Worm (Caenorhabditis elegans) whole organism, young adult: ENCODE results near the gene srg-20.

Experiments used
- B0019.2 ChIP-seq: fragments of 200-800 bp; sonication (Bioruptor generic); conservative IDR thresholded peaks from 2 replicates; pipeline ENCODE4 v1.3.6; 2022; ENCODE audit warnings: missing genetic modification reagents, missing genetic modification characterization, missing compliant biosample characterization
- B0035.1 ChIP-seq: sonication (generic microtip); optimal IDR thresholded peaks from 2 replicates; lab custom pipeline; 2016; ENCODE audit warnings: missing genetic modification characterization, mild to moderate bottlenecking, missing compliant biosample characterization, missing genotype, missing genetic modification reagents
- K11D2.4 ChIP-seq: fragments of 200-800 bp; sonication (Bioruptor generic); IDR thresholded peaks from 2 replicates; pipeline ENCODE4 v1.3.6; 2022; ENCODE audit warnings: missing genetic modification reagents, missing genetic modification characterization, missing compliant biosample characterization
- Y56A3A.18 ChIP-seq: fragments of 200-800 bp; sonication (Bioruptor generic); IDR thresholded peaks from 2 replicates; pipeline ENCODE4 v1.3.6; 2022; ENCODE audit warnings: missing genetic modification reagents, missing genetic modification characterization, missing compliant biosample characterization
- Y67H2A.10 ChIP-seq: fragments of 200-800 bp; sonication (Bioruptor generic); conservative IDR thresholded peaks from 2 replicates; pipeline ENCODE4 v1.3.6; 2022; ENCODE audit warnings: missing genetic modification reagents, missing genetic modification characterization, missing compliant biosample characterization
- ama-1 ChIP-seq, 3 experiments: fragments of 150-350 bp in 1 of 3; sonication (generic microtip) in 2 of 3; optimal IDR thresholded peaks; 2 replicates each; lab custom pipeline; 2014 to 2018; ENCODE audit warnings: missing biosample characterization in 2 of 3, missing genetic modification characterization in 2 of 3, missing genetic modification reagents in 2 of 3
- aptf-3 ChIP-seq: fragments of 200-800 bp; sonication (Bioruptor generic); IDR thresholded peaks from 2 replicates; pipeline ENCODE4 v1.3.6; 2022; ENCODE audit warnings: missing genetic modification characterization, missing compliant biosample characterization
- atf-7 ChIP-seq: sonication (generic microtip); optimal IDR thresholded peaks from 2 replicates; lab custom pipeline; 2017; ENCODE audit warnings: mild to moderate bottlenecking, missing genetic modification characterization, missing compliant biosample characterization
- bed-2 ChIP-seq: fragments of 200-800 bp; sonication (Bioruptor generic); IDR thresholded peaks from 2 replicates; pipeline ENCODE4 v1.3.6; 2022; ENCODE audit warnings: missing genetic modification reagents, missing genetic modification characterization, missing compliant biosample characterization
- ceh-40 ChIP-seq: fragments of 200-800 bp; sonication (Bioruptor generic); IDR thresholded peaks from 2 replicates; pipeline ENCODE4 v1.3.6; 2022; ENCODE audit warnings: missing genetic modification characterization, missing compliant biosample characterization
- ceh-58 ChIP-seq: fragments of 200-800 bp; sonication (Bioruptor generic); IDR thresholded peaks from 2 replicates; pipeline ENCODE4 v1.3.6; 2022; ENCODE audit warnings: missing genetic modification characterization, missing compliant biosample characterization
- die-1 ChIP-seq: sonication (generic microtip); optimal IDR thresholded peaks from 2 replicates; lab custom pipeline; 2016; ENCODE audit warnings: missing genotype, mild to moderate bottlenecking, missing genetic modification characterization, missing compliant biosample characterization
- dox-1 ChIP-seq: fragments of 200-800 bp; sonication (Bioruptor generic); IDR thresholded peaks from 2 replicates; pipeline ENCODE4 v1.3.6; 2022; ENCODE audit warnings: missing genetic modification reagents, missing genetic modification characterization, missing compliant biosample characterization
- egrh-3 ChIP-seq: fragments of 200-800 bp; sonication (Bioruptor generic); IDR thresholded peaks from 2 replicates; pipeline ENCODE4 v1.3.6; 2022; ENCODE audit warnings: missing genetic modification reagents, missing genetic modification characterization, missing compliant biosample characterization
- him-1 ChIP-seq: sonication (generic microtip); optimal IDR thresholded peaks from 2 replicates; lab custom pipeline; 2016; ENCODE audit warnings: missing genotype, missing genetic modification reagents, missing genetic modification characterization, missing compliant biosample characterization
- hlh-12 ChIP-seq: sonication (generic microtip); optimal IDR thresholded peaks from 2 replicates; lab custom pipeline; 2016; ENCODE audit warnings: missing genetic modification characterization, missing compliant biosample characterization
- lag-1 ChIP-seq: fragments of 200-800 bp; sonication (Bioruptor generic); IDR thresholded peaks from 2 replicates; pipeline ENCODE4 v1.3.6; 2022; ENCODE audit warnings: missing genetic modification reagents, missing genetic modification characterization, missing compliant biosample characterization
- lin-35 ChIP-seq, 3 experiments: fragments of 150-350 bp in 2 of 3; sonication (generic microtip) in 1 of 3; optimal IDR thresholded peaks; 2 replicates each; lab custom pipeline; 2014 to 2018; ENCODE audit warnings: missing biosample characterization in 3 of 3, missing genetic modification characterization in 3 of 3, missing genetic modification reagents in 3 of 3
- lin-54 ChIP-seq: fragments of 200-800 bp; sonication (Bioruptor generic); optimal IDR thresholded peaks from 2 replicates; lab custom pipeline; 2018; ENCODE audit warnings: mild to moderate bottlenecking, missing genetic modification characterization, missing compliant biosample characterization
- lir-1 ChIP-seq: fragments of 200-800 bp; sonication (Bioruptor generic); conservative IDR thresholded peaks from 2 replicates; pipeline ENCODE4 v1.3.6; 2022; ENCODE audit warnings: missing genetic modification reagents, missing genetic modification characterization, missing compliant biosample characterization
- madf-10 ChIP-seq: sonication (generic microtip); optimal IDR thresholded peaks from 2 replicates; lab custom pipeline; 2016; ENCODE audit warnings: mild to moderate bottlenecking, missing genetic modification characterization, missing compliant biosample characterization
- madf-8 ChIP-seq: fragments of 200-800 bp; sonication (Bioruptor generic); conservative IDR thresholded peaks from 2 replicates; pipeline ENCODE4 v1.3.6; 2022; ENCODE audit warnings: missing genetic modification reagents, missing genetic modification characterization, missing compliant biosample characterization
- mes-4 ChIP-seq: sonication (generic microtip); optimal IDR thresholded peaks from 2 replicates; lab custom pipeline; 2016; ENCODE audit warnings: missing genotype, missing genetic modification characterization, missing compliant biosample characterization
- nfyb-1 ChIP-seq: fragments of 200-800 bp; sonication (Bioruptor generic); IDR thresholded peaks from 2 replicates; pipeline ENCODE4 v1.3.6; 2022; ENCODE audit warnings: missing genetic modification reagents, missing genetic modification characterization, missing compliant biosample characterization
- nhr-27 ChIP-seq: fragments of 200-800 bp; sonication (Bioruptor generic); optimal IDR thresholded peaks from 2 replicates; lab custom pipeline; 2018; ENCODE audit warnings: mild to moderate bottlenecking, missing genetic modification characterization, moderate library complexity, missing compliant biosample characterization
- rec-8 ChIP-seq, 2 experiments: sonication (generic microtip); optimal IDR thresholded peaks; 2 replicates each; lab custom pipeline; 2016; ENCODE audit warnings: mild to moderate bottlenecking in 2 of 2, missing genetic modification characterization in 2 of 2, missing genetic modification reagents in 2 of 2, missing genotype in 2 of 2, missing biosample characterization in 1 of 2, missing compliant biosample characterization in 1 of 2, moderate library complexity in 1 of 2
- rpc-1 ChIP-seq, 2 experiments: fragments of 150-350 bp in 1 of 2; sonication (generic microtip) in 1 of 2; optimal IDR thresholded peaks; 2 replicates each; lab custom pipeline; 2014 to 2018; ENCODE audit warnings: missing biosample characterization in 1 of 2, missing genetic modification characterization in 1 of 2, missing genetic modification reagents in 1 of 2, missing genotype in 1 of 2
- sea-2 ChIP-seq: fragments of 200-800 bp; sonication (Bioruptor generic); IDR thresholded peaks from 2 replicates; pipeline ENCODE4 v1.3.6; 2022; ENCODE audit warnings: missing genetic modification characterization, missing compliant biosample characterization
- snpc-1.3 ChIP-seq: sonication (generic microtip); optimal IDR thresholded peaks from 2 replicates; lab custom pipeline; 2017; ENCODE audit warnings: missing genetic modification characterization, mild to moderate bottlenecking, missing compliant biosample characterization, antibody characterized with exemption, moderate library complexity, missing genotype, missing genetic modification reagents; ENCODE audit not compliant: insufficient read depth
- snpc-3.4 ChIP-seq: sonication (generic microtip); optimal IDR thresholded peaks from 2 replicates; lab custom pipeline; 2017; ENCODE audit warnings: missing genetic modification characterization, mild to moderate bottlenecking, missing compliant biosample characterization, antibody characterized with exemption, moderate library complexity, missing genotype, missing genetic modification reagents
- snpc-4 ChIP-seq, 5 experiments: fragments of 150-350 bp in 1 of 5; sonication (generic microtip) in 4 of 5; optimal IDR thresholded peaks; 2 replicates each; lab custom pipeline; 2014 to 2018; ENCODE audit warnings: missing genetic modification characterization in 5 of 5, missing biosample characterization in 3 of 5, antibody characterized with exemption in 2 of 5, mild to moderate bottlenecking in 2 of 5, missing compliant biosample characterization in 2 of 5, missing genotype in 2 of 5, moderate library complexity in 2 of 5, missing genetic modification reagents in 1 of 5
- unc-130 ChIP-seq: sonication (generic microtip); optimal IDR thresholded peaks from 2 replicates; lab custom pipeline; 2016; ENCODE audit warnings: missing genetic modification reagents, missing genetic modification characterization, missing compliant biosample characterization
- unc-62 ChIP-seq: fragments of 150-350 bp; optimal IDR thresholded peaks from 2 replicates; lab custom pipeline; 2014; ENCODE audit warnings: missing biosample characterization, missing genetic modification reagents, missing genetic modification characterization
- zfh-2 ChIP-seq: fragments of 200-800 bp; sonication (Bioruptor generic); conservative IDR thresholded peaks from 2 replicates; pipeline ENCODE4 v1.3.6; 2022; ENCODE audit warnings: missing genetic modification reagents, missing genetic modification characterization, missing compliant biosample characterization
- zim-3 ChIP-seq: sonication (generic microtip); optimal IDR thresholded peaks from 2 replicates; lab custom pipeline; 2017; ENCODE audit warnings: mild to moderate bottlenecking, missing genetic modification characterization, moderate library complexity, missing compliant biosample characterization
- ztf-3 ChIP-seq: fragments of 200-800 bp; sonication (Bioruptor generic); optimal IDR thresholded peaks from 2 replicates; lab custom pipeline; 2018; ENCODE audit warnings: mild to moderate bottlenecking, missing genetic modification characterization, missing compliant biosample characterization
- ztf-6 ChIP-seq: fragments of 200-800 bp; sonication (Bioruptor generic); IDR thresholded peaks from 2 replicates; pipeline ENCODE4 v1.3.6; 2022; ENCODE audit warnings: missing genetic modification reagents, missing genetic modification characterization, missing compliant biosample characterization

srg-20 gene

DNA sequence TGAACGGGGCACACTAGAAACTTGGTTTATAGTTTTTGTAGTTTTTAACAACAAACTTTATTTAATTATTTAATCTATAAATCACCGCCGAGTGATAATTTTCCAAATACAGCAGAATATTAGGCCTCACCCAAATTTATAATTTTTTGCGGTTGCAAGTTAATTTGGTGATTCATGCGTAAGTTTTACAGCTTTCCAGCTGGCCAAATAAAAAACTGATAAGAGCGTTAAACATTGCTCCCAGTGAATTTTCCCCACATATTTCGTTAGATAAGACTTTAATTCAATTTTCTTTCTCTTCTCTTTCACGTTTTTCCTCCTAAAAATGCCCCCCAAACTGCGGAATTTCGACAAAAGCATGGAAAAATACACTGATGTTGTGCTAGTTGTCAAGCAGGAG, 35.0 kb upstream of the srg-20 start, which contains the start of gene bath-47:
Gene bath-47 (plus strand): TSS at position 305 of the 400 bp plus-strand sequence.
- TF ChIP-seq him-1 (tag; lab: Kevin White, UChicago) (no peak), B0035.1 (tag; lab: Kevin White, UChicago) (no peak)

DNA sequence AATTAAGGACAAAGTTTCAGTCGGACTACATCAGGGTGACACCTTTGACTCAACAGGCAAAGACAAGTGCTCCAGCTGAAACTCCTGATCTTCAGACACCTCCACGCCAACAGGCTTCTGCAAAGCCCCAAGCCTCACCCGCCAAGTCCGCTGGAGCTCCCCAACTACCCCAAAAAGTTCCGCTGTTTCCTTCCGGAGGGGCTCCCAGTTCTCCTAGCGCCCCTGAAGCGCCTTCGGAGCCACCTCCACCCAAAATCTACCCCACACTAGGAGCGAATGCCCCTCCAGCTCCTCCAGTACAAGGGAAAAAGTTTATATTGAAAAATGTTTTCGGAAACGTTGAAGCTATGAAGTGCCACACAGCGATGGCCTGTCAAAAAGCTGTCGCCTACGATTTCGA, 33.4 kb upstream of the srg-20 start:
- TF ChIP-seq zfh-2: peak; percentile 69
- peak; percentile 50; the same call in 1 of the 2 replicates for TF ChIP-seq egrh-3
- no peak for TF ChIP-seq Y56A3A.18
- TF ChIP-seq lir-1 (GFP tag; lab: Robert Waterston, UW): no peak
- TF ChIP-seq snpc-3.4 (tag; lab: Kevin White, UChicago): no peak
- TF ChIP-seq unc-130 (GFP tag; lab: Kevin White, UChicago): no peak
- no peak for TF ChIP-seq nhr-27 (tag; lab: Kevin White, UChicago)
- no peak for TF ChIP-seq bed-2 (GFP tag; lab: Robert Waterston, UW)
- TF ChIP-seq ceh-40 (GFP tag; lab: Robert Waterston, UW): no peak
- no peak for TF ChIP-seq lin-54 (GFP tag; lab: Kevin White, UChicago)
- TF ChIP-seq ztf-6 (GFP tag; lab: Robert Waterston, UW): no peak
- TF ChIP-seq mes-4 (tag; lab: Kevin White, UChicago): no peak
- TF ChIP-seq lin-35 (GFP tag; optimal IDR thresholded peaks at IDR 0.05; lab: Kevin White, UChicago): no peak

DNA sequence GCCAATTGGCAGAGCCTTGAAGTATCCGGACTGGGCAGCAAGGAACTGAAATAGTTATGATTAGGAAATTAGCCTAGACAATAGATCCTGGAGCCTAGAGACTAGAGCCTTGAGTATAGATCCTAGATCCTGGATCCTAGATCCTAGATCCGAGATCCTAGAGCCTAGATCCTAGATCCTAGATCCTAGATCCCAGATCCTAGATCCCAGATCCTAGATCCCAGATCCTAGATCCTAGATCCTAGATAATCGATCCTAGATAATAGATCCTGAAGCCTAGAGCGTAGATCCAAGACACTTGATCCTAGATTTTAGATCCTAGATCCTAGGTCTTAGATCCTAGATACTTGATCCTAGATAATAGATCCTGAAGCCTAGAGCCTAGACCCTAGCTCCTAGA, 31.5 kb upstream of the srg-20 start:
- TF ChIP-seq sea-2 (GFP tag; lab: Robert Waterston, UW): no peak
- no peak for TF ChIP-seq madf-8 (GFP tag; lab: Robert Waterston, UW)
- TF ChIP-seq B0019.2 (GFP tag; lab: Robert Waterston, UW): no peak
- no peak for TF ChIP-seq rec-8 (tag; optimal IDR thresholded peaks at IDR 0.05; lab: Kevin White, UChicago)
- TF ChIP-seq ztf-3: no peak
- no peak for TF ChIP-seq die-1 (tag; lab: Kevin White, UChicago)
- TF ChIP-seq egrh-3: no peak
- no peak for TF ChIP-seq zim-3
- no peak for TF ChIP-seq hlh-12 (tag; lab: Kevin White, UChicago)
- TF ChIP-seq unc-62 (GFP tag; lab: Kevin White, UChicago): no peak
- TF ChIP-seq rpc-1 (optimal IDR thresholded peaks at IDR 0.05; lab: Kevin White, UChicago): no peak
- no peak for TF ChIP-seq rpc-1 (tag; optimal IDR thresholded peaks at IDR 0.05; lab: Kevin White, UChicago)
- no peak for TF ChIP-seq lin-35 (GFP tag; optimal IDR thresholded peaks at IDR 0.05; lab: Kevin White, UChicago)
- TF ChIP-seq ztf-6 (GFP tag; lab: Robert Waterston, UW): no peak
- no peak for TF ChIP-seq nfyb-1 (GFP tag; lab: Robert Waterston, UW)
- no peak for TF ChIP-seq dox-1
- no peak for TF ChIP-seq Y67H2A.10 (GFP tag; lab: Robert Waterston, UW)
- TF ChIP-seq snpc-4 (GFP tag; optimal IDR thresholded peaks at IDR 0.05; lab: Kevin White, UChicago): no peak
- no peak for TF ChIP-seq snpc-4 (tag; optimal IDR thresholded peaks at IDR 0.05; lab: Kevin White, UChicago)

DNA sequence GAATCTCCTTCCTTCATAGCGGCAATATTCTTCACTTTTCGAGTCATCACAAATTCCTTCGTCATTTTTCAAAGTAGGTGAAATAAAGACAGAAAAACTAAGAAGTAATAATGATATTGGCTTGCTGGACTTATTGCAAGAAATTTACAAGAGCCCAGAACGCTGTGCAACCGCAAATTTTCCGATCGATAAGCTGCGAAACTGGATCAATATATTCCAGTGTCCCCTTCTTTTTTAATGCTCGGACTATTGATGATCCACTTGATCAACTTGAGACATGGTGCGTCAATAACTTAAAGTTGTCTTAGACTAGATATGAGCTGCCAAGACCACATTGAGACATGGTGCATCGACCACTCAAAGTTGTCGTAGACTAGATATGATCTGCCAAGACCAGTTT, 30.4 kb upstream of the srg-20 start, which contains the start of gene bath-33:
Gene bath-33 (minus strand): TSS at position 101 of the 400 bp plus-strand sequence.
- TF ChIP-seq ztf-6 (GFP tag; lab: Robert Waterston, UW) (no peak), K11D2.4 (GFP tag; lab: Robert Waterston, UW) (no peak), lag-1 (GFP tag; lab: Robert Waterston, UW) (no peak), aptf-3 (GFP tag; lab: Robert Waterston, UW) (no peak), snpc-1.3 (tag; lab: Kevin White, UChicago) (no peak), atf-7 (tag; lab: Kevin White, UChicago) (no peak), ceh-58 (no peak), egrh-3 (no peak), him-1 (tag; lab: Kevin White, UChicago) (no peak), madf-10 (no peak), ama-1 (optimal IDR thresholded peaks at IDR 0.05; lab: Kevin White, UChicago) (no peak), ama-1 (GFP tag; optimal IDR thresholded peaks at IDR 0.05; lab: Kevin White, UChicago) (no peak)
